Fruit fly (Drosophila melanogaster) whole organism, embryonic: ENCODE results near the gene eIF4A.
A peak's percentile ranks its signal among the peaks of the same experiment; 100 is the strongest.

Experiments
- Asciz ChIP-seq: fragments of 200-800 bp; sonication (Bioruptor generic); optimal IDR thresholded peaks from 2 replicates; lab custom pipeline; 2017; ENCODE audit warnings: missing biosample characterization, mild to moderate bottlenecking, missing genetic modification characterization, missing genetic modification reagents
- Bdp1 ChIP-seq: fragments of 200-800 bp; sonication (Bioruptor generic); optimal IDR thresholded peaks from 3 replicates; lab custom pipeline; 2016; ENCODE audit warnings: missing biosample characterization, missing genetic modification characterization
- CG10147 ChIP-seq: fragments of 200-800 bp; sonication (Bioruptor generic); optimal IDR thresholded peaks from 2 replicates; lab custom pipeline; 2019; ENCODE audit warnings: missing biosample characterization, mild to moderate bottlenecking, missing genetic modification characterization, moderate library complexity
- CG10366 ChIP-seq: fragments of 200-800 bp; sonication (Bioruptor generic); IDR thresholded peaks from 2 replicates; pipeline ENCODE4 v1.3.6; 2022; ENCODE audit warnings: missing biosample characterization, missing genetic modification characterization
- CG10959 ChIP-seq: fragments of 200-800 bp; sonication (Bioruptor generic); IDR thresholded peaks from 2 replicates; pipeline ENCODE4 v1.3.6; 2022; ENCODE audit warnings: missing biosample characterization, missing genetic modification characterization
- CG11695 ChIP-seq: fragments of 200-800 bp; sonication (Bioruptor generic); IDR thresholded peaks from 3 replicates; pipeline ENCODE4 v1.3.6; 2022; ENCODE audit warnings: missing biosample characterization, missing genetic modification characterization
- CG13287 ChIP-seq: fragments of 200-800 bp; sonication (Bioruptor generic); IDR thresholded peaks from 2 replicates; pipeline ENCODE4 v1.3.6; 2022; ENCODE audit warnings: missing biosample characterization, missing genetic modification characterization; ENCODE audit not compliant: partially characterized antibody
- CG13775 ChIP-seq: fragments of 200-800 bp; sonication (Bioruptor generic); optimal IDR thresholded peaks from 3 replicates; lab custom pipeline; 2017; ENCODE audit warnings: missing biosample characterization, mild to moderate bottlenecking, missing genetic modification characterization
- CG14441 ChIP-seq: fragments of 200-800 bp; sonication (Bioruptor generic); IDR thresholded peaks from 2 replicates; pipeline ENCODE4 v1.3.6; 2022; ENCODE audit warnings: missing biosample characterization, missing genetic modification characterization
- CG15269 ChIP-seq: fragments of 200-800 bp; sonication (Bioruptor generic); optimal IDR thresholded peaks from 2 replicates; lab custom pipeline; 2018; ENCODE audit warnings: missing biosample characterization, mild to moderate bottlenecking, missing genetic modification characterization, moderate library complexity
- CG15696 ChIP-seq: fragments of 200-800 bp; sonication (Bioruptor generic); optimal IDR thresholded peaks from 2 replicates; lab custom pipeline; 2019; ENCODE audit warnings: missing biosample characterization, mild to moderate bottlenecking, missing genetic modification characterization, moderate library complexity
- CG16813 ChIP-seq: fragments of 200-800 bp; sonication (Bioruptor generic); IDR thresholded peaks from 3 replicates; pipeline ENCODE4 v1.3.6; 2022; ENCODE audit warnings: missing biosample characterization, missing genetic modification characterization; ENCODE audit not compliant: partially characterized antibody
- CG17359 ChIP-seq: fragments of 200-800 bp; sonication (Bioruptor generic); optimal IDR thresholded peaks from 3 replicates; lab custom pipeline; 2018; ENCODE audit warnings: missing biosample characterization, mild to moderate bottlenecking, missing genetic modification characterization, moderate library complexity
- CG17802 ChIP-seq: fragments of 200-800 bp; sonication (Bioruptor generic); optimal IDR thresholded peaks from 2 replicates; lab custom pipeline; 2018; ENCODE audit warnings: missing biosample characterization, mild to moderate bottlenecking, missing genetic modification characterization, moderate library complexity
- CG30403 ChIP-seq: fragments of 200-800 bp; sonication (Bioruptor generic); optimal IDR thresholded peaks from 3 replicates; lab custom pipeline; 2016; ENCODE audit warnings: missing biosample characterization, missing genetic modification characterization
- CG34224 ChIP-seq: fragments of 200-800 bp; sonication (Bioruptor generic); IDR thresholded peaks from 3 replicates; pipeline ENCODE4 v1.3.6; 2022; ENCODE audit warnings: missing biosample characterization, missing genetic modification characterization; ENCODE audit not compliant: partially characterized antibody
- CG3847 ChIP-seq: fragments of 200-800 bp; sonication (Bioruptor generic); IDR thresholded peaks from 2 replicates; pipeline ENCODE4 v1.3.6; 2022; ENCODE audit warnings: missing biosample characterization, missing genetic modification characterization
- CG4404 ChIP-seq: fragments of 200-800 bp; sonication (Bioruptor generic); IDR thresholded peaks from 2 replicates; pipeline ENCODE4 v1.3.6; 2022; ENCODE audit warnings: missing biosample characterization, missing genetic modification characterization
- CG4707 ChIP-seq: fragments of 200-800 bp; sonication (Bioruptor generic); optimal IDR thresholded peaks from 2 replicates; lab custom pipeline; 2018; ENCODE audit warnings: missing biosample characterization, mild to moderate bottlenecking, missing genetic modification characterization, moderate library complexity
- CG5180 ChIP-seq: fragments of 200-800 bp; sonication (Bioruptor generic); optimal IDR thresholded peaks from 3 replicates; lab custom pipeline; 2017; ENCODE audit warnings: missing biosample characterization, missing genetic modification characterization, mild to moderate bottlenecking, moderate library complexity, missing genetic modification reagents
- CG6272 ChIP-seq: fragments of 200-800 bp; sonication (Bioruptor generic); IDR thresholded peaks from 2 replicates; pipeline ENCODE4 v1.3.6; 2022; ENCODE audit warnings: missing biosample characterization, missing genetic modification characterization
- CG8359 ChIP-seq: fragments of 200-800 bp; sonication (Bioruptor generic); optimal IDR thresholded peaks from 2 replicates; lab custom pipeline; 2017; ENCODE audit warnings: missing biosample characterization, mild to moderate bottlenecking, missing genetic modification characterization, borderline replicate concordance
- CG9727 ChIP-seq: fragments of 200-800 bp; sonication (Bioruptor generic); optimal IDR thresholded peaks from 3 replicates; lab custom pipeline; 2017; ENCODE audit warnings: missing biosample characterization, mild to moderate bottlenecking, missing genetic modification characterization
- Chrac-16 ChIP-seq: fragments of 200-800 bp; sonication (Bioruptor generic); optimal IDR thresholded peaks from 3 replicates; lab custom pipeline; 2016; ENCODE audit warnings: missing biosample characterization, missing genetic modification characterization
- HLHmδ ChIP-seq: fragments of 200-800 bp; sonication (Bioruptor generic); optimal IDR thresholded peaks from 2 replicates; lab custom pipeline; 2018; ENCODE audit warnings: missing biosample characterization, mild to moderate bottlenecking, missing genetic modification characterization, moderate library complexity
- HmgD ChIP-seq: fragments of 200-800 bp; sonication (Bioruptor generic); optimal IDR thresholded peaks from 3 replicates; lab custom pipeline; 2016; ENCODE audit warnings: missing biosample characterization, missing genetic modification characterization
- MBD-R2 ChIP-seq: fragments of 200-800 bp; sonication (Bioruptor generic); IDR thresholded peaks from 2 replicates; pipeline ENCODE4 v1.3.6; 2022; ENCODE audit warnings: missing biosample characterization, missing genetic modification characterization
- Meics ChIP-seq: fragments of 200-800 bp; sonication (Bioruptor generic); optimal IDR thresholded peaks from 2 replicates; lab custom pipeline; 2017; ENCODE audit warnings: missing biosample characterization, mild to moderate bottlenecking, missing genetic modification characterization
- NFAT ChIP-seq: fragments of 200-800 bp; sonication (Bioruptor generic); IDR thresholded peaks from 2 replicates; pipeline ENCODE4 v1.3.6; 2022; ENCODE audit warnings: missing biosample characterization, missing genetic modification characterization
- Poxn ChIP-seq: fragments of 200-800 bp; sonication (Bioruptor generic); IDR thresholded peaks from 2 replicates; pipeline ENCODE4 v1.3.6; 2022; ENCODE audit warnings: missing biosample characterization, missing genetic modification characterization
- aop ChIP-seq: fragments of 200-800 bp; sonication (Bioruptor generic); IDR thresholded peaks from 2 replicates; pipeline ENCODE4 v1.3.6; 2022; ENCODE audit warnings: missing biosample characterization, missing genetic modification characterization
- az2 ChIP-seq: fragments of 200-800 bp; sonication (Bioruptor generic); optimal IDR thresholded peaks from 3 replicates; lab custom pipeline; 2016; ENCODE audit warnings: missing biosample characterization, missing genetic modification characterization
- bab2 ChIP-seq: fragments of 200-800 bp; sonication (Bioruptor generic); optimal IDR thresholded peaks from 2 replicates; lab custom pipeline; 2016; ENCODE audit warnings: missing biosample characterization, missing genetic modification characterization
- cg ChIP-seq: fragments of 200-800 bp; sonication (Bioruptor generic); optimal IDR thresholded peaks from 3 replicates; lab custom pipeline; 2019; ENCODE audit warnings: missing biosample characterization, mild to moderate bottlenecking, missing genetic modification characterization, moderate library complexity
- chinmo ChIP-seq: fragments of 200-800 bp; sonication (Bioruptor generic); IDR thresholded peaks from 4 replicates; pipeline ENCODE4 v1.3.6; 2022; ENCODE audit warnings: missing biosample characterization, missing genetic modification characterization; ENCODE audit not compliant: partially characterized antibody
- cwo ChIP-seq: fragments of 200-800 bp; sonication (Bioruptor generic); optimal IDR thresholded peaks from 3 replicates; lab custom pipeline; 2017; ENCODE audit warnings: missing biosample characterization, missing genetic modification characterization, mild to moderate bottlenecking, moderate library complexity, missing genetic modification reagents
- ems ChIP-seq: fragments of 200-800 bp; sonication (Bioruptor generic); optimal IDR thresholded peaks from 3 replicates; lab custom pipeline; 2016; ENCODE audit warnings: missing biosample characterization, missing genetic modification characterization
- gcm2 ChIP-seq: fragments of 200-800 bp; sonication (Bioruptor generic); optimal IDR thresholded peaks from 2 replicates; lab custom pipeline; 2016; ENCODE audit warnings: missing biosample characterization, missing genetic modification characterization
- her ChIP-seq: fragments of 200-800 bp; sonication (Bioruptor generic); optimal IDR thresholded peaks from 2 replicates; lab custom pipeline; 2016; ENCODE audit warnings: missing biosample characterization, missing genetic modification characterization
- kay ChIP-seq: fragments of 200-800 bp; sonication (Bioruptor generic); optimal IDR thresholded peaks from 2 replicates; lab custom pipeline; 2016; ENCODE audit warnings: missing biosample characterization, missing genetic modification characterization
- lov ChIP-seq, 2 experiments: fragments of 200-800 bp in 1 of 2; fragments of >200 bp in 1 of 2; sonication (Bioruptor generic) in 1 of 2; IDR thresholded peaks in 1 of 2; optimal IDR thresholded peaks in 1 of 2; 2 replicates in 1 of 2; 3 replicates in 1 of 2; pipeline versions ENCODE4 v1.3.6 to Lab custom; 2017 to 2022; ENCODE audit warnings: missing biosample characterization in 1 of 2, missing genetic modification characterization in 1 of 2
- shn ChIP-seq: fragments of 200-800 bp; sonication (Bioruptor generic); optimal IDR thresholded peaks from 3 replicates; lab custom pipeline; 2016; ENCODE audit warnings: missing biosample characterization, missing genetic modification characterization
- so ChIP-seq: fragments of 200-800 bp; sonication (Bioruptor generic); IDR thresholded peaks from 3 replicates; pipeline ENCODE4 v1.3.6; 2022; ENCODE audit warnings: missing biosample characterization, missing genetic modification characterization
- trh ChIP-seq: fragments of 200-800 bp; sonication (Bioruptor generic); optimal IDR thresholded peaks from 2 replicates; lab custom pipeline; 2016; ENCODE audit warnings: missing biosample characterization, missing genetic modification characterization
- ttk ChIP-seq: fragments of 200-800 bp; sonication (Bioruptor generic); IDR thresholded peaks from 2 replicates; pipeline ENCODE4 v2.1.2; 2022; ENCODE audit warnings: missing biosample characterization, missing genetic modification characterization
- twi ChIP-seq: fragments of 200-800 bp; optimal IDR thresholded peaks from 2 replicates; lab custom pipeline; 2019; ENCODE audit warnings: missing biosample characterization, mild to moderate bottlenecking, missing genetic modification characterization, moderate library complexity
- unpg ChIP-seq: fragments of 200-800 bp; sonication (Bioruptor generic); optimal IDR thresholded peaks from 3 replicates; lab custom pipeline; 2018; ENCODE audit warnings: missing biosample characterization, mild to moderate bottlenecking, missing genetic modification characterization, moderate library complexity
- vvl ChIP-seq: fragments of 200-800 bp; sonication (Bioruptor generic); IDR thresholded peaks from 2 replicates; pipeline ENCODE4 v1.3.6; 2022; ENCODE audit warnings: missing biosample characterization, missing genetic modification characterization
- zfh1 ChIP-seq: fragments of 200-800 bp; sonication (Bioruptor generic); IDR thresholded peaks from 3 replicates; pipeline ENCODE4 v1.3.6; 2022; ENCODE audit warnings: missing biosample characterization, missing genetic modification characterization

Gene eIF4A

dm6 chr2L:5979957-5980861 is 1.4 kb upstream of the eIF4A start (continued):
- TF ChIP-seq unpg (GFP tag; lab: Kevin White, UChicago) (peak; percentile 19), Chrac-16 (GFP tag; lab: Kevin White, UChicago) (no peak), CG17359 (tag; lab: Kevin White, UChicago) (peak; percentile 44), lov (optimal IDR thresholded peaks at IDR 0.05; lab: Kevin White, UChicago) (no peak), lov (GFP tag; IDR thresholded peaks at IDR 0.05; lab: Robert Waterston, UW) (no peak), az2 (GFP tag; lab: Kevin White, UChicago) (no peak), Meics (peak; percentile 23), CG6272 (GFP tag; lab: Robert Waterston, UW) (no peak), ttk (no peak), shn (GFP tag; lab: Kevin White, UChicago) (no peak), CG10366 (GFP tag; lab: Robert Waterston, UW) (no peak), CG15696 (tag; lab: Kevin White, UChicago) (no peak), gcm2 (no peak), CG3847 (GFP tag; lab: Robert Waterston, UW) (no peak), NFAT (GFP tag; lab: Robert Waterston, UW) (no peak), Asciz (GFP tag; lab: Kevin White, UChicago) (peak; percentile 31), cwo (GFP tag; lab: Kevin White, UChicago) (peak; percentile 33), twi (tag; lab: Kevin White, UChicago) (no peak), aop (GFP tag; lab: Robert Waterston, UW) (no peak), trh (GFP tag; lab: Kevin White, UChicago) (no peak), MBD-R2 (GFP tag; lab: Robert Waterston, UW) (no peak), CG4404 (no peak), CG30403 (GFP tag; lab: Kevin White, UChicago) (no peak), HLHmδ (GFP tag; lab: Kevin White, UChicago) (peak; percentile 83), Poxn (GFP tag; lab: Robert Waterston, UW) (no peak), ems (GFP tag; lab: Kevin White, UChicago) (no peak), CG10959 (no peak), CG14441 (no peak), CG17802 (no peak), cg (GFP tag; lab: Kevin White, UChicago) (peak; percentile 92), CG34224 (GFP tag; lab: Robert Waterston, UW) (no peak), bab2 (GFP tag; lab: Kevin White, UChicago) (no peak), CG10147 (GFP tag; lab: Kevin White, UChicago) (peak; percentile 26), CG15269 (tag; lab: Kevin White, UChicago) (peak; percentile 4), her (GFP tag; lab: Kevin White, UChicago) (peak; percentile 65), CG13775 (GFP tag; lab: Kevin White, UChicago) (no peak), CG4707 (GFP tag; lab: Kevin White, UChicago) (peak; percentile 11), CG16813 (GFP tag; lab: Robert Waterston, UW) (no peak), zfh1 (GFP tag; lab: Robert Waterston, UW) (no peak), CG11695 (no peak), Bdp1 (GFP tag; lab: Kevin White, UChicago) (no peak), HmgD (GFP tag; lab: Kevin White, UChicago) (no peak), vvl (GFP tag; lab: Robert Waterston, UW) (no peak), so (GFP tag; lab: Robert Waterston, UW) (no peak), kay (GFP tag; lab: Kevin White, UChicago) (peak; percentile 98), chinmo (GFP tag; lab: Robert Waterston, UW) (no peak), CG5180 (GFP tag; lab: Kevin White, UChicago) (peak; percentile 13), CG13287 (GFP tag; lab: Robert Waterston, UW) (no peak), CG8359 (GFP tag; lab: Kevin White, UChicago) (peak; percentile 12), CG9727 (GFP tag; lab: Kevin White, UChicago) (no peak)
